Worm (Caenorhabditis elegans): Measurements from ENCODE around the gene sri-48.
"Not testable (repeated sequence)": the region's sequence is repeated elsewhere in the genome, so short reads cannot be mapped to it uniquely, and the experiment has no call there.

sri-48 gene

ce11 chrII:3195739-3196138 is 5.4 kb downstream of the sri-48 start:
- TF ChIP-seq set-16 (GFP tag; IDR thresholded peaks at IDR 0.05) (peak; percentile 79), madf-5 (GFP tag; IDR thresholded peaks at IDR 0.05) (no peak)

DNA sequence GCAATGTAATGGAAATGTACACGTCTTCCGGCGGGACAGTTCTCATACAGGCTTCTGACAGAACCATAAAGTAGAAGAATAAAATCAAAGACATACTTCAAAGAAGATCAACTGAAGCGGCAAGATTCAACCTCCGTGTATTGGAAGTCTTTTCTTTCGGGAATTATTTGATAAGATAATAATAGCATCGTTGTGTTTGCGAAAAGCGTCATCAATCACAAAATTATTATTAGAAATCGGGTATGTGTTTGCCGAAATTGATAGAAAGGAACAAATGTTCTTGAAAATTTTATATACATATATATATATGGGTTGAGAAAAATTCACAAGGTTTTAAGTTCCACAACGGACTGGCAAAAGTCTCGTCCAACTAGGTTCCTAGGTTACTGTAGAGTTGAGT is 9.6 kb downstream of the sri-48 start, which contains the start of gene Y27F2A.9:
Gene Y27F2A.9, minus strand, starts transcription at position 101 of the 400 bp plus-strand sequence.
- TF ChIP-seq nhr-77 (tag; optimal IDR thresholded peaks at IDR 0.05); D1046.2 (GFP tag; IDR thresholded peaks at IDR 0.05); madf-5 (GFP tag; IDR thresholded peaks at IDR 0.05): not testable (repeated sequence)

DNA sequence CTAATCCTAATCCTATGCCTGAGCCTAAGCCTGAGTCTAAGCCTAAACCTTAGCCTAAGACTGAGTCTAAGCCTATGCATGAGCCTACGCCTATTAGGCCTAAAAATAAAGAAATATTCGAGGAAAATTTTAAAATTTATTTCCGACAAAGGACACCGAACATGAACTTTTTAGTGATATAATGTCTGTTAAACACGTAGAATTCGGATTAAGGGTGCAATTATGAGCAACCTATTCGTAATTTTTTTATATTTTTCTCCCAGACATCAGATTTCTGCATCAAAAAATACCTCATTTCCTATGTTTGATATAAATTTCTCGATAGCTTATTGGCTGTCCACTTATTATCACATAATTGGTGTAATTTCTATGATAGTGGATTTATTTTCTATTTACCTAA is 12.1 kb downstream of the sri-48 start, which contains the start of gene Y27F2A.11:
Gene Y27F2A.11, plus strand, starts transcription at position 301 of the 400 bp plus-strand sequence.
- not testable (repeated sequence) for TF ChIP-seq egl-27 (tag; optimal IDR thresholded peaks at IDR 0.05); ceh-20 (GFP tag; IDR thresholded peaks at IDR 0.05); zip-2 (tag; optimal IDR thresholded peaks at IDR 0.05)

ce11 chrII:3185848-3186247 is 15.3 kb downstream of the sri-48 start:
- TF ChIP-seq ceh-62 (tag; optimal IDR thresholded peaks at IDR 0.05), result no peak
- TF ChIP-seq duxl-1 (tag; optimal IDR thresholded peaks at IDR 0.05; ENCODE audit: poor library complexity), result no peak
- TF ChIP-seq unc-62 (GFP tag; optimal IDR thresholded peaks at IDR 0.05 in 1 of 2), result no peak
- TF ChIP-seq unc-62 (tag; optimal IDR thresholded peaks at IDR 0.05), result no peak
- no peak for TF ChIP-seq pqm-1 (tag; optimal IDR thresholded peaks at IDR 0.05)
- TF ChIP-seq mxl-2 (GFP tag; conservative IDR thresholded peaks at IDR 0.05), result no peak
- no peak for TF ChIP-seq F37D6.2 (tag; optimal IDR thresholded peaks at IDR 0.05)
- no peak for TF ChIP-seq daf-19 (GFP tag; conservative IDR thresholded peaks at IDR 0.05)
- TF ChIP-seq aha-1 (tag), result peak; percentile 21
- no peak for TF ChIP-seq dmd-9 (GFP tag; IDR thresholded peaks at IDR 0.05)
- no peak for TF ChIP-seq egl-27 (tag; optimal IDR thresholded peaks at IDR 0.05)
- peak; percentile 41; the same call in 1 of the 2 replicates for TF ChIP-seq Y48G9A.11 (GFP tag; IDR thresholded peaks at IDR 0.05)
- no peak for TF ChIP-seq Y5F2A.4 (GFP tag; optimal IDR thresholded peaks at IDR 0.05)
- TF ChIP-seq egl-43 (GFP tag; IDR thresholded peaks at IDR 0.05), result 0 out of 2 replicates have a peak, but pooled peaks have one; percentile 44
- no peak for TF ChIP-seq vab-7 (GFP tag; IDR thresholded peaks at IDR 0.05)
- TF ChIP-seq zfp-3 (GFP tag; conservative IDR thresholded peaks at IDR 0.05), result no peak
- TF ChIP-seq set-16 (GFP tag; IDR thresholded peaks at IDR 0.05), result peak; percentile 55
- TF ChIP-seq nhr-102 (tag; optimal IDR thresholded peaks at IDR 0.05), result no peak
- no peak for TF ChIP-seq ceh-82 (tag; optimal IDR thresholded peaks at IDR 0.05)
- no peak for TF ChIP-seq lin-13 (GFP tag; optimal IDR thresholded peaks at IDR 0.05)

ce11 chrII:3184858-3185257 is 16.3 kb downstream of the sri-48 start, which contains the start of gene sri-78:
sri-78 (plus strand) TSS chrII:3185158.
- not testable (repeated sequence) for TF ChIP-seq nhr-76, lin-39, ceh-82 (tag; optimal IDR thresholded peaks at IDR 0.05)

DNA sequence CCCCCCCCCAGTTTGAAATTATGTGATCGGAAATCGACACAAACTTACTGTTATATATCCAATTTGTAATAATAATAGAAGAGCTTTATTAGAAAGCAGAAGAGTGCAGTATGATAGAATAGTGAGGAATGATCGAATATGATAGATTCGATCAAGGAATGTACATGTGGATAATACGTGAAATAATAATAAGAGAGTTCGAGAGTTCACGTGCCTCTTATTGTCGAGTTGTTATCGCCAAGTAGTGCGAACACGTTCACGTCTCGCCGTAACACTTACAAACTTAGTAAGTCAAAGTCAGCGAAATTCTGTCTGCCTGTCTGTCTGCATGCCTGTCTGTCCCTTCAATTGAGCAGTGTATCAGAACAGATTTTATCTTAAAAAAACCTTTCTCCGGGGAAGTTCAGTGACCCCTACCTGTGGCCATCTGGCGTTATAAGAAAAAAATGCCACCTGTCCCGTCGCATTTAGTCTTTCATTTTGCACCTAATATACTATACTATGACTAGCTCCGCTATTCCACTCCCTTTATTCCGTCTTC is 17.8 kb downstream of the sri-48 start, which contains the start of the genes Y27F2A.6 and Y27F2A.8:
Gene Y27F2A.6, minus strand, starts transcription at position 101 of the 541 bp plus-strand sequence.
Gene Y27F2A.8, plus strand, starts transcription at position 491 of the 541 bp plus-strand sequence.
- TF ChIP-seq pha-4 (GFP tag; IDR thresholded peaks at IDR 0.05); pha-4 (tag; optimal IDR thresholded peaks at IDR 0.05); nhr-76 (tag; optimal IDR thresholded peaks at IDR 0.05); hmg-1.1 (GFP tag; IDR thresholded peaks at IDR 0.05): not testable (repeated sequence)

Measured in whole organism, L4 larva.